Worm (Caenorhabditis elegans) whole organism, midembryonic: ENCODE results near the gene pfd-1.

Experiments used
- flt-1 ChIP-seq: fragments of 200-800 bp; sonication (Bioruptor generic); IDR thresholded peaks from 2 replicates; pipeline ENCODE4 v1.3.6; 2022; ENCODE audit warnings: missing genetic modification characterization, missing compliant biosample characterization
- ztf-23 ChIP-seq: fragments of 200-800 bp; sonication (Bioruptor generic); IDR thresholded peaks from 2 replicates; pipeline ENCODE4 v1.3.6; 2022; ENCODE audit warnings: missing genetic modification reagents, missing genetic modification characterization, missing compliant biosample characterization

DNA sequence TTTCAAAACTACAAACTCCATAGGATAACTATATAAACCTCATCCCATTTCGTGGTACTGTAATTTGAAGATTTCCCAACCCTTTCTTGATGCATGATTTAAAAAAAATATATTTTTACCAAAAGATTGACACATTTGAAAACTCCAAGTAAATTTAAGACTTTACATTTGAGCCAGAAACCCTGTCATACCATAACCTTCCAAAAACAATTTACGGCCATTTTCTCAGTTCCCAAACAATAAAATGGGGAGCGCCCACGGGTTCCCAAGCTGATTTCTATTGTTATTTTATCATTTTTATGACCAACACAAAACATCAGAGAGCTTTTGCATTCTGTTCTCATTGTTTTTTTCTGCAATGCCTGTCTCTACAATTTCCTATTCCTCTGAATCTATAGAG lies 37.3 kb upstream of the pfd-1 start, which contains the start of gene clc-9:
- TF ChIP-seq ztf-23 (no peak), flt-1 (GFP tag; lab: Robert Waterston, UW) (no peak)
